Fruit fly (Drosophila melanogaster) whole organism, wandering third instar larva: ENCODE measurements around the gene Rpn11.

Experiments
- CG32264 ChIP-seq: fragments of 200-800 bp; sonication (Bioruptor generic); optimal IDR thresholded peaks from 2 replicates; lab custom pipeline; 2016; ENCODE audit warnings: missing biosample characterization, missing genetic modification characterization
- dmrt93B ChIP-seq: fragments of 200-800 bp; sonication (Bioruptor generic); optimal IDR thresholded peaks from 2 replicates; lab custom pipeline; 2018; ENCODE audit warnings: missing biosample characterization, mild to moderate bottlenecking, missing genetic modification characterization
- pan ChIP-seq: fragments of >200 bp; optimal IDR thresholded peaks from 2 replicates; lab custom pipeline; 2017
- woc ChIP-seq: sonication (Bioruptor generic); optimal IDR thresholded peaks from 2 replicates; lab custom pipeline; 2016; ENCODE audit warnings: missing biosample characterization, mild to moderate bottlenecking, missing genetic modification characterization

DNA sequence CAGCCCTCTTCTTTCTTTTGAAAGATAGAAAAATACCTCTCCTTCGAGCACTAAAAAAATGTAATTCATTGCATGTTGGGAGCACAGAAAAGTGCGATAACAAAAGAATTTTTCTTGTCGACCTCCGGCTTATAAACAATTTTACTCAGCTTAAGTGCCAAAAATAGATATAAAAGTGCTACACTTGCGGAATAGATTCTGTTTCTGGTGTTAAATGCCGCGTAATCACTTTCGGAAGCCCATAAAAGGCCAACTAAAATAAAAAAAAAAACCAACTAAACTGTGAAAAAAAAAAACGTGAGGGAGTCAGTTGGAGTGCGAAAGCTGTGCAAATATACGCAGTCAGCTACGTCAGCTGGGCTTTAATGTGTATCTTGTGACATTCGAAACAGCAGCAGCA, 30.1 kb upstream of the Rpn11 start:
- TF ChIP-seq pan, result no peak
- TF ChIP-seq woc, result no peak
- no peak for TF ChIP-seq dmrt93B
- TF ChIP-seq CG32264 (GFP tag; lab: Kevin White, UChicago), result no peak
